Fruit fly (Drosophila melanogaster) whole organism, prepupa: ENCODE measurements around the gene mxc.

Source experiments
- CG3032 ChIP-seq: fragments of 200-800 bp; optimal IDR thresholded peaks from 2 replicates; lab custom pipeline; 2019; ENCODE audit warnings: missing biosample characterization, mild to moderate bottlenecking, missing genetic modification characterization, moderate library complexity
- CG8632 ChIP-seq: fragments of 200-800 bp; sonication (Bioruptor generic); optimal IDR thresholded peaks from 3 replicates; lab custom pipeline; 2016; ENCODE audit warnings: missing biosample characterization, missing genetic modification characterization
- CG9139 ChIP-seq: fragments of 200-800 bp; sonication (Bioruptor generic); optimal IDR thresholded peaks from 3 replicates; lab custom pipeline; 2017; ENCODE audit warnings: missing biosample characterization, mild to moderate bottlenecking, missing genetic modification characterization
- Ets96B ChIP-seq: fragments of 200-800 bp; optimal IDR thresholded peaks from 2 replicates; lab custom pipeline; 2019; ENCODE audit warnings: missing biosample characterization, mild to moderate bottlenecking, missing genetic modification characterization, moderate library complexity
- Hr4 ChIP-seq: fragments of 200-800 bp; sonication (Bioruptor generic); optimal IDR thresholded peaks from 3 replicates; lab custom pipeline; 2016; ENCODE audit warnings: missing biosample characterization, missing genetic modification characterization
- Sox14 ChIP-seq: fragments of 200-800 bp; sonication (Bioruptor generic); optimal IDR thresholded peaks from 3 replicates; lab custom pipeline; 2016; ENCODE audit warnings: missing biosample characterization, missing genetic modification characterization
- net ChIP-seq: fragments of 200-800 bp; sonication (Bioruptor generic); optimal IDR thresholded peaks from 3 replicates; lab custom pipeline; 2016; ENCODE audit warnings: missing biosample characterization, missing genetic modification characterization
- salr ChIP-seq, 2 experiments: fragments of 200-800 bp; sonication (Bioruptor generic); optimal IDR thresholded peaks; 3 replicates each; lab custom pipeline; 2016 to 2018; ENCODE audit warnings: missing biosample characterization in 2 of 2, missing genetic modification characterization in 2 of 2, mild to moderate bottlenecking in 1 of 2

DNA sequence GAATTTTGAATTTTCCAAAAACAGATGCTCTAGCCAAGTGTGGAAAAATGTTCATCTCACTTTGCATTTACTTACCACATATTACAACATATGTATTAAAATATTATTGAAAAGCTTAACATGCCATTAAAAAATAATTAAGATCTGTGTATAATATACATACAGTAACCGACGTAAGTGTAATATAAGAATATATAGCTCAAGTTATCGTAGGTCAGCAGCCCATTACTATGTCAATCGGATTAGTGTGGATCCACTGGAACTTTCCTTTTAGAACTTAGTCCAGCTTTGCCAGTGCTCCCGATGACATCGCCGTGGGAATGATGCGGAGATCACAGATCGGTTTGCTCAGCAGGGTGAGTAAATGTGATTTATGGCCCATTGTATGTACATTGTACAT lies 28.7 kb downstream of the mxc start, which contains the start of gene Obp8a:
- TF ChIP-seq CG9139 (GFP tag; lab: Kevin White, UChicago) (no peak), net (GFP tag; lab: Kevin White, UChicago) (no peak), salr (GFP tag; optimal IDR thresholded peaks at IDR 0.05; lab: Kevin White, UChicago) (no peak), Ets96B (tag; lab: Kevin White, UChicago) (no peak), Hr4 (no peak), CG8632 (GFP tag; lab: Kevin White, UChicago) (no peak), Sox14 (no peak), CG3032 (no peak)
